Fruit fly (Drosophila melanogaster): ENCODE measurements around the gene Cht7.

- TF ChIP-seq CG7987 (GFP tag; optimal IDR thresholded peaks at IDR 0.05) (no peak), insv (GFP tag; optimal IDR thresholded peaks at IDR 0.05) (no peak), emc (GFP tag; optimal IDR thresholded peaks at IDR 0.05) (no peak)
These were observed 9.2 kb downstream of the Cht7 start for dm6 chr3L:3097598-3097880.

Measured in whole organism, embryonic.